Worm (Caenorhabditis elegans): ENCODE measurements around the gene F29B9.1.

- TF ChIP-seq F13C5.2 (tag; optimal IDR thresholded peaks at IDR 0.05) (peak; percentile 53), scrt-1 (GFP tag; IDR thresholded peaks at IDR 0.05) (no peak), tbx-37 (GFP tag; conservative IDR thresholded peaks at IDR 0.05) (no peak), ama-1 (optimal IDR thresholded peaks at IDR 0.05) (no peak), flt-1 (GFP tag; IDR thresholded peaks at IDR 0.05) (no peak), tra-4 (tag; optimal IDR thresholded peaks at IDR 0.05) (no peak), ceh-13 (GFP tag; optimal IDR thresholded peaks at IDR 0.05) (no peak), aly-1 (tag; optimal IDR thresholded peaks at IDR 0.05) (no peak), hmbx-1 (tag; optimal IDR thresholded peaks at IDR 0.05) (no peak), hmg-4 (GFP tag; optimal IDR thresholded peaks at IDR 0.05) (no peak), hnd-1 (tag; optimal IDR thresholded peaks at IDR 0.05) (no peak), pes-1 (GFP tag; IDR thresholded peaks at IDR 0.05) (peak; percentile 65; the same call in 1 of the 2 replicates)
These were observed 14.5 kb upstream of the F29B9.1 start, which contains the start of gene ubc-9 for ce11 chrIV:4650624-4651094.
